Worm (Caenorhabditis elegans): ENCODE measurements around the gene nspg-12.
A peak's percentile ranks its signal among the peaks of the same experiment; 100 is the strongest.

The nspg-12 gene

ce11 chrX:5244041-5244440 is 13.1 kb upstream of the nspg-12 start, which contains the start of gene Y34B4A.7 (continued):
- TF ChIP-seq lim-7 (GFP tag; IDR thresholded peaks at IDR 0.05) (no peak), skn-1 (tag; optimal IDR thresholded peaks at IDR 0.05) (no peak), zfp-2 (tag; optimal IDR thresholded peaks at IDR 0.05) (no peak), lin-38 (GFP tag; IDR thresholded peaks at IDR 0.05) (no peak), T26A8.4 (GFP tag; IDR thresholded peaks at IDR 0.05) (peak; percentile 11; the same call in 1 of the 2 replicates), ZK337.2 (GFP tag; IDR thresholded peaks at IDR 0.05) (no peak), ceh-44 (GFP tag; IDR thresholded peaks at IDR 0.05) (no peak), dmd-8 (GFP tag; IDR thresholded peaks at IDR 0.05) (no peak), ceh-32 (tag; optimal IDR thresholded peaks at IDR 0.05; ENCODE audit: poor library complexity) (peak; percentile 2), mxl-3 (GFP tag; optimal IDR thresholded peaks at IDR 0.05) (peak; percentile 25), dve-1 (tag; optimal IDR thresholded peaks at IDR 0.05; ENCODE audit: insufficient read depth) (peak; percentile 72), gei-8 (GFP tag; optimal IDR thresholded peaks at IDR 0.05) (no peak), madf-9 (GFP tag; conservative IDR thresholded peaks at IDR 0.05) (no peak), dmd-9 (GFP tag; IDR thresholded peaks at IDR 0.05) (no peak), mep-1 (tag; optimal IDR thresholded peaks at IDR 0.05) (peak; percentile 93), ztf-7 (tag; optimal IDR thresholded peaks at IDR 0.05) (peak; percentile 64), dpl-1 (GFP tag; optimal IDR thresholded peaks at IDR 0.05) (peak; percentile 65), F10B5.3 (tag; optimal IDR thresholded peaks at IDR 0.05) (peak; percentile 18), pha-4 (GFP tag; IDR thresholded peaks at IDR 0.05) (no peak), pha-4 (tag; optimal IDR thresholded peaks at IDR 0.05) (no peak), F26F4.8 (GFP tag; conservative IDR thresholded peaks at IDR 0.05) (no peak), arid-1 (GFP tag; conservative IDR thresholded peaks at IDR 0.05) (no peak), snpc-4 (tag; optimal IDR thresholded peaks at IDR 0.05) (no peak), ceh-62 (tag; optimal IDR thresholded peaks at IDR 0.05) (no peak), lin-1 (GFP tag; IDR thresholded peaks at IDR 0.05) (no peak), nhr-28 (tag; optimal IDR thresholded peaks at IDR 0.05) (peak; percentile 65), zip-11 (GFP tag; IDR thresholded peaks at IDR 0.05) (no peak), lir-3 (tag; optimal IDR thresholded peaks at IDR 0.05) (no peak), hlh-11 (tag; optimal IDR thresholded peaks at IDR 0.05) (peak; percentile 71), Y75B8A.6 (GFP tag; IDR thresholded peaks at IDR 0.05) (no peak), tag-97 (GFP tag; IDR thresholded peaks at IDR 0.05) (no peak), fkh-10 (GFP tag; optimal IDR thresholded peaks at IDR 0.05) (no peak), daf-19 (GFP tag; conservative IDR thresholded peaks at IDR 0.05) (no peak), zfp-3 (GFP tag; conservative IDR thresholded peaks at IDR 0.05) (no peak), nhr-10 (tag; optimal IDR thresholded peaks at IDR 0.05) (no peak), nhr-48 (tag; optimal IDR thresholded peaks at IDR 0.05) (peak; percentile 33), ces-1 (GFP tag; optimal IDR thresholded peaks at IDR 0.05) (no peak), daf-8 (GFP tag; IDR thresholded peaks at IDR 0.05) (no peak), php-3 (GFP tag; IDR thresholded peaks at IDR 0.05) (no peak), mdt-29 (GFP tag; IDR thresholded peaks at IDR 0.05) (no peak), lin-29 (GFP tag; IDR thresholded peaks at IDR 0.05) (0 out of 2 replicates have a peak, but pooled peaks have one; percentile 26), ceh-28 (tag; optimal IDR thresholded peaks at IDR 0.05) (no peak), zip-2 (tag; optimal IDR thresholded peaks at IDR 0.05) (peak; percentile 41), unc-62 (GFP tag; optimal IDR thresholded peaks at IDR 0.05 in 1 of 2) (no peak), unc-62 (tag; optimal IDR thresholded peaks at IDR 0.05) (no peak), hif-1 (tag; optimal IDR thresholded peaks at IDR 0.05) (peak in 1 of 2 experiments; percentile 14), daf-16 (GFP tag; optimal IDR thresholded peaks at IDR 0.05) (peak in 1 of 2 experiments; percentile 15), daf-16 (tag; optimal IDR thresholded peaks at IDR 0.05) (peak; percentile 12), fos-1 (tag; optimal IDR thresholded peaks at IDR 0.05) (no peak), spr-1 (tag; optimal IDR thresholded peaks at IDR 0.05) (no peak), Y5F2A.4 (GFP tag; optimal IDR thresholded peaks at IDR 0.05) (no peak), Y105C5A.15 (GFP tag; IDR thresholded peaks at IDR 0.05) (no peak), madf-5 (GFP tag; IDR thresholded peaks at IDR 0.05) (no peak)
